Worm (Caenorhabditis elegans) whole organism, L4 larva: ENCODE data around the gene C29E4.13.

ENCODE experiments used
- daf-8 ChIP-seq: fragments of 200-800 bp; sonication (Bioruptor generic); IDR thresholded peaks from 2 replicates; pipeline ENCODE4 v1.3.6; 2022; ENCODE audit warnings: missing genetic modification characterization, missing compliant biosample characterization
- lin-13 ChIP-seq: fragments of 150-350 bp; optimal IDR thresholded peaks from 2 replicates; lab custom pipeline; 2014; ENCODE audit warnings: missing biosample characterization, missing genetic modification reagents, missing genetic modification characterization
- nhr-237 ChIP-seq: sonication (generic microtip); optimal IDR thresholded peaks from 2 replicates; lab custom pipeline; 2017; ENCODE audit warnings: missing biosample characterization, missing genetic modification characterization
- zip-11 ChIP-seq: fragments of 200-800 bp; sonication (Bioruptor generic); IDR thresholded peaks from 2 replicates; pipeline ENCODE4 v1.3.6; 2022; ENCODE audit warnings: missing genetic modification characterization, missing compliant biosample characterization

- TF ChIP-seq daf-8 = no peak
- TF ChIP-seq lin-13 (GFP tag; lab: Kevin White, UChicago) = peak; percentile 12
- no peak for TF ChIP-seq zip-11 (GFP tag; lab: Robert Waterston, UW)
- no peak for TF ChIP-seq nhr-237 (tag; lab: Kevin White, UChicago)
Measured at ce11 chrIII:7973968-7974607, 45.6 kb upstream of the C29E4.13 start.
